Fruit fly (Drosophila melanogaster) whole organism, embryonic: ENCODE measurements around the gene Polr2I.

Experiments used
- B-H2 ChIP-seq: fragments of 200-800 bp; sonication (Bioruptor generic); optimal IDR thresholded peaks from 2 replicates; lab custom pipeline; 2018; ENCODE audit warnings: missing biosample characterization, mild to moderate bottlenecking, missing genetic modification characterization
- CG10274 ChIP-seq: fragments of 200-800 bp; sonication (Bioruptor generic); optimal IDR thresholded peaks from 3 replicates; lab custom pipeline; 2017; ENCODE audit warnings: missing biosample characterization, mild to moderate bottlenecking, missing genetic modification characterization
- CG10543 ChIP-seq: fragments of 200-800 bp; sonication (Bioruptor generic); optimal IDR thresholded peaks from 3 replicates; lab custom pipeline; 2017; ENCODE audit warnings: missing biosample characterization, mild to moderate bottlenecking, missing genetic modification characterization, moderate library complexity
- CG12769 ChIP-seq: fragments of 200-800 bp; sonication (Bioruptor generic); optimal IDR thresholded peaks from 2 replicates; lab custom pipeline; 2019; ENCODE audit warnings: missing biosample characterization, mild to moderate bottlenecking, missing genetic modification characterization, moderate library complexity
- CG12942 ChIP-seq: fragments of 200-800 bp; sonication (Bioruptor generic); optimal IDR thresholded peaks from 3 replicates; lab custom pipeline; 2016; ENCODE audit warnings: missing biosample characterization, missing genetic modification characterization
- CG1529 ChIP-seq: fragments of 200-800 bp; sonication (Bioruptor generic); optimal IDR thresholded peaks from 3 replicates; lab custom pipeline; 2018; ENCODE audit warnings: missing biosample characterization, missing genetic modification characterization
- CG15696 ChIP-seq: fragments of 200-800 bp; sonication (Bioruptor generic); optimal IDR thresholded peaks from 2 replicates; lab custom pipeline; 2019; ENCODE audit warnings: missing biosample characterization, mild to moderate bottlenecking, missing genetic modification characterization, moderate library complexity
- CG1602 ChIP-seq: fragments of 200-800 bp; sonication (Bioruptor generic); optimal IDR thresholded peaks from 3 replicates; lab custom pipeline; 2016; ENCODE audit warnings: missing biosample characterization, missing genetic modification characterization
- CG16813 ChIP-seq: fragments of 200-800 bp; sonication (Bioruptor generic); IDR thresholded peaks from 3 replicates; pipeline ENCODE4 v1.3.6; 2022; ENCODE audit warnings: missing biosample characterization, missing genetic modification characterization; ENCODE audit not compliant: partially characterized antibody
- CG17829 ChIP-seq: fragments of 200-800 bp; optimal IDR thresholded peaks from 2 replicates; lab custom pipeline; 2019; ENCODE audit warnings: missing biosample characterization, mild to moderate bottlenecking, missing genetic modification characterization, moderate library complexity
- CG2120 ChIP-seq: fragments of 200-800 bp; sonication (Bioruptor generic); optimal IDR thresholded peaks from 3 replicates; lab custom pipeline; 2016; ENCODE audit warnings: missing biosample characterization, missing genetic modification characterization
- CG2889 ChIP-seq: fragments of 200-800 bp; sonication (Bioruptor generic); IDR thresholded peaks from 3 replicates; pipeline ENCODE4 v1.3.6; 2022; ENCODE audit warnings: missing biosample characterization, missing genetic modification characterization
- CG31224 ChIP-seq: fragments of 200-800 bp; sonication (Bioruptor generic); IDR thresholded peaks from 2 replicates; pipeline ENCODE4 v1.3.6; 2022; ENCODE audit warnings: missing biosample characterization, missing genetic modification characterization
- CG32532 ChIP-seq: fragments of 200-800 bp; sonication (Bioruptor generic); IDR thresholded peaks from 2 replicates; pipeline ENCODE4 v1.3.6; 2022; ENCODE audit warnings: missing biosample characterization, missing genetic modification characterization
- CG4282 ChIP-seq: fragments of 200-800 bp; sonication (Bioruptor generic); optimal IDR thresholded peaks from 2 replicates; lab custom pipeline; 2016; ENCODE audit warnings: missing biosample characterization, missing genetic modification characterization
- CG4707 ChIP-seq: fragments of 200-800 bp; sonication (Bioruptor generic); optimal IDR thresholded peaks from 2 replicates; lab custom pipeline; 2018; ENCODE audit warnings: missing biosample characterization, mild to moderate bottlenecking, missing genetic modification characterization, moderate library complexity
- CG5245 ChIP-seq: fragments of 200-800 bp; sonication (Bioruptor generic); optimal IDR thresholded peaks from 3 replicates; lab custom pipeline; 2016; ENCODE audit warnings: missing biosample characterization, missing genetic modification characterization
- CG9437 ChIP-seq: fragments of 200-800 bp; sonication (Bioruptor generic); optimal IDR thresholded peaks from 2 replicates; lab custom pipeline; 2018; ENCODE audit warnings: missing biosample characterization, mild to moderate bottlenecking, missing genetic modification characterization
- CG9609 ChIP-seq: fragments of 200-800 bp; sonication (Bioruptor generic); optimal IDR thresholded peaks from 3 replicates; lab custom pipeline; 2016; ENCODE audit warnings: missing biosample characterization, missing genetic modification characterization
- CG9817 ChIP-seq: fragments of 200-800 bp; sonication (Bioruptor generic); optimal IDR thresholded peaks from 2 replicates; lab custom pipeline; 2018; ENCODE audit warnings: missing biosample characterization, mild to moderate bottlenecking, missing genetic modification characterization, moderate library complexity
- Chrac-16 ChIP-seq: fragments of 200-800 bp; sonication (Bioruptor generic); optimal IDR thresholded peaks from 3 replicates; lab custom pipeline; 2016; ENCODE audit warnings: missing biosample characterization, missing genetic modification characterization
- Doc2 ChIP-seq: fragments of 200-800 bp; sonication (Bioruptor generic); IDR thresholded peaks from 2 replicates; pipeline ENCODE4 v1.3.6; 2022; ENCODE audit warnings: missing biosample characterization, missing genetic modification characterization
- Drgx ChIP-seq: fragments of 200-800 bp; sonication (Bioruptor generic); IDR thresholded peaks from 2 replicates; pipeline ENCODE4 v1.3.6; 2022; ENCODE audit warnings: missing biosample characterization, missing genetic modification characterization
- HLH3B ChIP-seq: fragments of 200-800 bp; sonication (Bioruptor generic); IDR thresholded peaks from 2 replicates; pipeline ENCODE4 v1.3.6; 2022; ENCODE audit warnings: missing biosample characterization, missing genetic modification characterization
- NFAT ChIP-seq: fragments of 200-800 bp; sonication (Bioruptor generic); IDR thresholded peaks from 2 replicates; pipeline ENCODE4 v1.3.6; 2022; ENCODE audit warnings: missing biosample characterization, missing genetic modification characterization
- Six4 ChIP-seq: fragments of 200-800 bp; sonication (Bioruptor generic); optimal IDR thresholded peaks from 2 replicates; lab custom pipeline; 2016; ENCODE audit warnings: missing biosample characterization, missing genetic modification characterization
- Trl ChIP-seq, 3 experiments: fragments of >200 bp in 2 of 3; fragments of 200-800 bp in 1 of 3; sonication (Bioruptor generic) in 1 of 3; optimal IDR thresholded peaks; 2 replicates in 1 of 3; 3 replicates in 2 of 3; lab custom pipeline; 2016 to 2017; ENCODE audit warnings: missing biosample characterization in 1 of 3, missing genetic modification characterization in 1 of 3
- chif ChIP-seq, 2 experiments: fragments of 200-800 bp; sonication (Bioruptor generic); optimal IDR thresholded peaks; 3 replicates each; lab custom pipeline; 2016; ENCODE audit warnings: missing biosample characterization in 2 of 2, missing genetic modification characterization in 2 of 2
- crp ChIP-seq, 2 experiments: fragments of 200-800 bp; sonication (Bioruptor generic); optimal IDR thresholded peaks; 2 replicates in 1 of 2; 3 replicates in 1 of 2; lab custom pipeline; 2017; ENCODE audit warnings: missing biosample characterization in 2 of 2, missing genetic modification characterization in 2 of 2, mild to moderate bottlenecking in 1 of 2, moderate library complexity in 1 of 2
- dmrt99B ChIP-seq: fragments of 200-800 bp; sonication (Bioruptor generic); optimal IDR thresholded peaks from 2 replicates; lab custom pipeline; 2018; ENCODE audit warnings: missing biosample characterization, mild to moderate bottlenecking, missing genetic modification characterization, moderate library complexity
- ems ChIP-seq: fragments of 200-800 bp; sonication (Bioruptor generic); optimal IDR thresholded peaks from 3 replicates; lab custom pipeline; 2016; ENCODE audit warnings: missing biosample characterization, missing genetic modification characterization
- fu2 ChIP-seq: fragments of 200-800 bp; sonication (Bioruptor generic); optimal IDR thresholded peaks from 2 replicates; lab custom pipeline; 2016; ENCODE audit warnings: missing biosample characterization, missing genetic modification characterization
- gce ChIP-seq: fragments of 200-800 bp; sonication (Bioruptor generic); IDR thresholded peaks from 3 replicates; pipeline ENCODE4 v1.3.6; 2022; ENCODE audit warnings: missing biosample characterization, missing genetic modification characterization
- gsb-n ChIP-seq: fragments of 200-800 bp; sonication (Bioruptor generic); optimal IDR thresholded peaks from 3 replicates; lab custom pipeline; 2018; ENCODE audit warnings: missing biosample characterization, mild to moderate bottlenecking, missing genetic modification characterization
- kah ChIP-seq: fragments of 200-800 bp; sonication (Bioruptor generic); optimal IDR thresholded peaks from 2 replicates; lab custom pipeline; 2018; ENCODE audit warnings: missing biosample characterization, mild to moderate bottlenecking, missing genetic modification characterization
- lov ChIP-seq, 2 experiments: fragments of 200-800 bp in 1 of 2; fragments of >200 bp in 1 of 2; sonication (Bioruptor generic) in 1 of 2; IDR thresholded peaks in 1 of 2; optimal IDR thresholded peaks in 1 of 2; 2 replicates in 1 of 2; 3 replicates in 1 of 2; pipeline versions ENCODE4 v1.3.6 to Lab custom; 2017 to 2022; ENCODE audit warnings: missing biosample characterization in 1 of 2, missing genetic modification characterization in 1 of 2
- nau ChIP-seq: fragments of 200-800 bp; sonication (Bioruptor generic); optimal IDR thresholded peaks from 3 replicates; lab custom pipeline; 2017; ENCODE audit warnings: missing biosample characterization, mild to moderate bottlenecking, missing genetic modification characterization, missing genetic modification reagents
- nerfin-2 ChIP-seq: fragments of 200-800 bp; sonication (Bioruptor generic); IDR thresholded peaks from 2 replicates; pipeline ENCODE4 v1.3.6; 2022; ENCODE audit warnings: missing biosample characterization, missing genetic modification characterization; ENCODE audit not compliant: partially characterized antibody
- rib ChIP-seq: fragments of 200-800 bp; sonication (Bioruptor generic); IDR thresholded peaks from 2 replicates; pipeline ENCODE4 v1.3.6; 2022; ENCODE audit warnings: missing biosample characterization, missing genetic modification characterization
- scrt ChIP-seq: fragments of 200-800 bp; sonication (Bioruptor generic); optimal IDR thresholded peaks from 2 replicates; lab custom pipeline; 2018; ENCODE audit warnings: missing biosample characterization, mild to moderate bottlenecking, missing genetic modification characterization, moderate library complexity
- sens ChIP-seq: fragments of 200-800 bp; sonication (Bioruptor generic); peaks from one replicate; lab custom pipeline; 2016; ENCODE audit warnings: missing biosample characterization, missing genetic modification characterization
- sima ChIP-seq: fragments of 200-800 bp; sonication (Bioruptor generic); optimal IDR thresholded peaks from 2 replicates; lab custom pipeline; 2016; ENCODE audit warnings: missing biosample characterization, missing genetic modification characterization
- so ChIP-seq: fragments of 200-800 bp; sonication (Bioruptor generic); IDR thresholded peaks from 3 replicates; pipeline ENCODE4 v1.3.6; 2022; ENCODE audit warnings: missing biosample characterization, missing genetic modification characterization
- tll ChIP-seq, 2 experiments: fragments of 200-800 bp in 1 of 2; fragments of >200 bp in 1 of 2; sonication (Bioruptor generic) in 1 of 2; optimal IDR thresholded peaks; 2 replicates each; lab custom pipeline; 2017 to 2019; ENCODE audit warnings: missing biosample characterization in 2 of 2, missing genetic modification characterization in 2 of 2, mild to moderate bottlenecking in 1 of 2, moderate library complexity in 1 of 2
- usp ChIP-seq: fragments of >200 bp; optimal IDR thresholded peaks from 2 replicates; lab custom pipeline; 2017; ENCODE audit warnings: missing biosample characterization, missing genetic modification characterization
- zfh2 ChIP-seq: fragments of 200-800 bp; sonication (Bioruptor generic); optimal IDR thresholded peaks from 2 replicates; lab custom pipeline; 2016; ENCODE audit warnings: missing biosample characterization, missing genetic modification characterization

The Polr2I gene

dm6 chr3R:14283042-14283626 lies 25.8 kb upstream of the Polr2I start (continued):
- TF ChIP-seq CG32532 (GFP tag; lab: Robert Waterston, UW) (no peak), gsb-n (tag; lab: Kevin White, UChicago) (no peak), CG1529 (GFP tag; lab: Kevin White, UChicago) (no peak), CG31224 (no peak), CG1602 (GFP tag; lab: Kevin White, UChicago) (no peak), HLH3B (GFP tag; lab: Robert Waterston, UW) (no peak), CG4707 (GFP tag; lab: Kevin White, UChicago) (no peak)

dm6 chr3R:14283754-14284421 lies 25.0 kb upstream of the Polr2I start:
- peak; percentile 94 for TF ChIP-seq kah (GFP tag; lab: Kevin White, UChicago)
- no peak for TF ChIP-seq Doc2
- peak; percentile 94 for TF ChIP-seq B-H2 (GFP tag; lab: Kevin White, UChicago)
- TF ChIP-seq nau (GFP tag; lab: Kevin White, UChicago): peak; percentile 98
- peak; percentile 98 for TF ChIP-seq scrt (GFP tag; lab: Kevin White, UChicago)
- TF ChIP-seq CG2889 (GFP tag; lab: Robert Waterston, UW): no peak
- peak; percentile 87 to 95 for TF ChIP-seq Trl (optimal IDR thresholded peaks at IDR 0.05; lab: Kevin White, UChicago)
- peak; percentile 88 for TF ChIP-seq Trl (GFP tag; optimal IDR thresholded peaks at IDR 0.05; lab: Kevin White, UChicago)
- no peak for TF ChIP-seq gce (GFP tag; lab: Robert Waterston, UW)
- TF ChIP-seq CG5245 (GFP tag; lab: Kevin White, UChicago): peak; percentile 98
- peak; percentile 99 for TF ChIP-seq dmrt99B (tag; lab: Kevin White, UChicago)
- TF ChIP-seq nerfin-2: no peak
- peak; percentile 94 to 97 for TF ChIP-seq chif (GFP tag; optimal IDR thresholded peaks at IDR 0.05; lab: Kevin White, UChicago)
- peak; percentile 28 to 75 for TF ChIP-seq crp (GFP tag; optimal IDR thresholded peaks at IDR 0.05; lab: Kevin White, UChicago)
- TF ChIP-seq sens: peak; percentile 99
- TF ChIP-seq NFAT (GFP tag; lab: Robert Waterston, UW): no peak
- no peak for TF ChIP-seq so (GFP tag; lab: Robert Waterston, UW)
- no peak for TF ChIP-seq usp (GFP tag; lab: Kevin White, UChicago)
- no peak for TF ChIP-seq lov (optimal IDR thresholded peaks at IDR 0.05; lab: Kevin White, UChicago)
- TF ChIP-seq lov (GFP tag; IDR thresholded peaks at IDR 0.05; lab: Robert Waterston, UW): no peak
- TF ChIP-seq CG9609 (GFP tag; lab: Kevin White, UChicago): peak; percentile 92
- peak; percentile 98 for TF ChIP-seq CG12942 (GFP tag; lab: Kevin White, UChicago)
- TF ChIP-seq ems (GFP tag; lab: Kevin White, UChicago): peak; percentile 91
- TF ChIP-seq fu2 (GFP tag; lab: Kevin White, UChicago): peak; percentile 94
- TF ChIP-seq CG9817 (tag; lab: Kevin White, UChicago): peak; percentile 98
- TF ChIP-seq Six4: peak; percentile 98
- peak; percentile 98 for TF ChIP-seq CG12769 (tag; lab: Kevin White, UChicago)
- peak; percentile 99 for TF ChIP-seq CG2120
- TF ChIP-seq gsb-n (tag; lab: Kevin White, UChicago): peak; percentile 99
- TF ChIP-seq Chrac-16 (GFP tag; lab: Kevin White, UChicago): peak; percentile 99
- TF ChIP-seq zfh2 (GFP tag; lab: Kevin White, UChicago): peak; percentile 91
- peak; percentile 65 for TF ChIP-seq CG4282 (GFP tag; lab: Kevin White, UChicago)
- TF ChIP-seq CG9437 (GFP tag; lab: Kevin White, UChicago): peak; percentile 95
- peak; percentile 92 for TF ChIP-seq CG10543 (GFP tag; lab: Kevin White, UChicago)
- peak; percentile 99 for TF ChIP-seq CG17829
- no peak for TF ChIP-seq CG16813
- peak; percentile 87 for TF ChIP-seq CG15696 (tag; lab: Kevin White, UChicago)
- TF ChIP-seq tll (GFP tag; optimal IDR thresholded peaks at IDR 0.05; lab: Kevin White, UChicago): peak in 1 of 2 experiments; percentile 23
- TF ChIP-seq sima (GFP tag; lab: Kevin White, UChicago): peak; percentile 79
- TF ChIP-seq CG10274 (GFP tag; lab: Kevin White, UChicago): peak; percentile 91
- no peak for TF ChIP-seq Drgx (GFP tag; lab: Robert Waterston, UW)
- TF ChIP-seq rib (GFP tag; lab: Robert Waterston, UW): no peak
